Fruit fly (Drosophila melanogaster) whole organism, wandering third instar larva: ENCODE data around the gene IleRS-m.

Source experiments
- Abd-B ChIP-seq: fragments of >200 bp; optimal IDR thresholded peaks from 2 replicates; lab custom pipeline; 2017; ENCODE audit warnings: missing biosample characterization, missing genetic modification characterization
- CG32264 ChIP-seq: fragments of 200-800 bp; sonication (Bioruptor generic); optimal IDR thresholded peaks from 2 replicates; lab custom pipeline; 2016; ENCODE audit warnings: missing biosample characterization, missing genetic modification characterization
- CG9705 ChIP-seq: fragments of 200-800 bp; sonication (Bioruptor generic); optimal IDR thresholded peaks from 2 replicates; lab custom pipeline; 2018; ENCODE audit warnings: missing biosample characterization, mild to moderate bottlenecking, missing genetic modification characterization
- CrebA ChIP-seq: fragments of 200-800 bp; sonication (Bioruptor generic); optimal IDR thresholded peaks from 2 replicates; lab custom pipeline; 2016; ENCODE audit warnings: missing biosample characterization, mild to moderate bottlenecking, missing genetic modification characterization, borderline replicate concordance
- Dfd ChIP-seq: fragments of >200 bp; optimal IDR thresholded peaks from 2 replicates; lab custom pipeline; 2017; ENCODE audit warnings: missing biosample characterization, missing genetic modification characterization
- Dif ChIP-seq: fragments of 200-275, 200-300 bp; sonication (Bioruptor generic); optimal IDR thresholded peaks from 2 replicates; lab custom pipeline; 2018; ENCODE audit warnings: missing biosample characterization, missing genetic modification characterization; ENCODE audit not compliant: partially characterized antibody
- GATAd ChIP-seq: sonication (Bioruptor generic); optimal IDR thresholded peaks from 2 replicates; lab custom pipeline; 2016; ENCODE audit warnings: missing biosample characterization, missing genetic modification characterization
- HLH106 ChIP-seq: fragments of 200-800 bp; optimal IDR thresholded peaks from 3 replicates; lab custom pipeline; 2019; ENCODE audit warnings: missing biosample characterization, mild to moderate bottlenecking, missing genetic modification characterization, moderate library complexity
- Hnf4 ChIP-seq: fragments of 200-800 bp; sonication (Bioruptor generic); optimal IDR thresholded peaks from 2 replicates; lab custom pipeline; 2016; ENCODE audit warnings: missing biosample characterization, mild to moderate bottlenecking, missing genetic modification characterization
- Hr78 ChIP-seq: fragments of >200 bp; optimal IDR thresholded peaks from 2 replicates; lab custom pipeline; 2017; ENCODE audit warnings: missing biosample characterization, missing genetic modification characterization
- Hr83 ChIP-seq: fragments of 200-300 bp; sonication (Bioruptor generic); optimal IDR thresholded peaks from 2 replicates; lab custom pipeline; 2016; ENCODE audit warnings: missing biosample characterization, mild to moderate bottlenecking, missing genetic modification characterization, moderate library complexity; ENCODE audit not compliant: poor library complexity, severe bottlenecking
- Jra ChIP-seq: sonication (Bioruptor generic); optimal IDR thresholded peaks from 2 replicates; lab custom pipeline; 2016; ENCODE audit warnings: missing biosample characterization, missing genetic modification characterization
- Mio ChIP-seq: sonication (Bioruptor generic); optimal IDR thresholded peaks from 2 replicates; lab custom pipeline; 2016; ENCODE audit warnings: missing biosample characterization, missing genetic modification characterization
- Myc ChIP-seq: fragments of >200 bp; optimal IDR thresholded peaks from 2 replicates; lab custom pipeline; 2017
- N ChIP-seq: fragments of >200 bp; optimal IDR thresholded peaks from 2 replicates; lab custom pipeline; 2018; ENCODE audit warnings: missing biosample characterization, missing external identifiers, missing genetic modification characterization
- OdsH ChIP-seq: fragments of 200-800 bp; sonication (Bioruptor generic); optimal IDR thresholded peaks from 2 replicates; lab custom pipeline; 2016; ENCODE audit warnings: missing biosample characterization, mild to moderate bottlenecking, missing genetic modification characterization
- Rel ChIP-seq, 2 experiments: fragments of 200-800 bp; sonication (Bioruptor generic) in 1 of 2; optimal IDR thresholded peaks; 2 replicates in 1 of 2; 3 replicates in 1 of 2; lab custom pipeline; 2016 to 2019; ENCODE audit warnings: mild to moderate bottlenecking in 2 of 2, missing biosample characterization in 2 of 2, missing genetic modification characterization in 2 of 2, moderate library complexity in 1 of 2
- Sp1 ChIP-seq: fragments of 200-800 bp; sonication (Bioruptor generic); optimal IDR thresholded peaks from 3 replicates; lab custom pipeline; 2019; ENCODE audit warnings: missing biosample characterization, mild to moderate bottlenecking, missing genetic modification characterization, moderate library complexity
- Vsx2 ChIP-seq: fragments of 200-300, 225-300 bp; sonication (Bioruptor generic); optimal IDR thresholded peaks from 2 replicates; lab custom pipeline; 2018; ENCODE audit warnings: missing biosample characterization, missing genetic modification characterization; ENCODE audit not compliant: partially characterized antibody
- br ChIP-seq: fragments of 200-800 bp; sonication (Bioruptor generic); optimal IDR thresholded peaks from 2 replicates; lab custom pipeline; 2016; ENCODE audit warnings: missing biosample characterization, missing genetic modification characterization
- brk ChIP-seq: fragments of 200-800 bp; sonication (Bioruptor generic); optimal IDR thresholded peaks from 2 replicates; lab custom pipeline; 2016; ENCODE audit warnings: missing biosample characterization, mild to moderate bottlenecking, missing genetic modification characterization
- dl ChIP-seq, 2 experiments: fragments of 175-275, 200-275 bp in 1 of 2; fragments of 200-275 bp in 1 of 2; sonication (Bioruptor generic); optimal IDR thresholded peaks; lab custom pipeline; 2018; ENCODE audit warnings: mild to moderate bottlenecking in 2 of 2, missing biosample characterization in 2 of 2, missing genetic modification characterization in 2 of 2, moderate library complexity in 2 of 2; ENCODE audit not compliant: partially characterized antibody in 2 of 2, insufficient read depth in 1 of 2
- dmrt93B ChIP-seq: fragments of 200-800 bp; sonication (Bioruptor generic); optimal IDR thresholded peaks from 2 replicates; lab custom pipeline; 2018; ENCODE audit warnings: missing biosample characterization, mild to moderate bottlenecking, missing genetic modification characterization
- dsf ChIP-seq: sonication (Bioruptor generic); optimal IDR thresholded peaks from 2 replicates; lab custom pipeline; 2016; ENCODE audit warnings: missing biosample characterization, missing genetic modification characterization, borderline replicate concordance
- ey ChIP-seq: fragments of 200-800 bp; sonication (Bioruptor generic); optimal IDR thresholded peaks from 2 replicates; lab custom pipeline; 2016; ENCODE audit warnings: missing biosample characterization, missing genetic modification characterization
- foxo ChIP-seq, 2 experiments: fragments of 200-800 bp; sonication (Bioruptor generic); optimal IDR thresholded peaks; 2 replicates in 1 of 2; 3 replicates in 1 of 2; lab custom pipeline; 2016 to 2017; ENCODE audit warnings: missing biosample characterization in 2 of 2, missing genetic modification characterization in 2 of 2
- fru ChIP-seq: fragments of 200-800 bp; sonication (Bioruptor generic); optimal IDR thresholded peaks from 3 replicates; lab custom pipeline; 2016; ENCODE audit warnings: missing biosample characterization, mild to moderate bottlenecking, missing genetic modification characterization
- h ChIP-seq: fragments of 200-800 bp; sonication (Bioruptor generic); optimal IDR thresholded peaks from 3 replicates; lab custom pipeline; 2016; ENCODE audit warnings: missing biosample characterization, mild to moderate bottlenecking, missing genetic modification characterization
- jim ChIP-seq: fragments of 175-275, 200-325 bp; sonication (Bioruptor generic); optimal IDR thresholded peaks from 2 replicates; lab custom pipeline; 2016; ENCODE audit warnings: missing biosample characterization, mild to moderate bottlenecking, missing genetic modification characterization
- lola ChIP-seq: fragments of >200 bp; optimal IDR thresholded peaks from 2 replicates; lab custom pipeline; 2017; ENCODE audit warnings: missing biosample characterization, missing genetic modification characterization
- pan ChIP-seq: fragments of >200 bp; optimal IDR thresholded peaks from 2 replicates; lab custom pipeline; 2017
- psq ChIP-seq: fragments of 200-800 bp; sonication (Bioruptor generic); optimal IDR thresholded peaks from 3 replicates; lab custom pipeline; 2017; ENCODE audit warnings: missing biosample characterization, mild to moderate bottlenecking, missing genetic modification characterization, moderate library complexity
- rgr ChIP-seq: fragments of 200-800 bp; sonication (Bioruptor generic); optimal IDR thresholded peaks from 3 replicates; lab custom pipeline; 2016; ENCODE audit warnings: missing biosample characterization, mild to moderate bottlenecking, missing genetic modification characterization
- sage ChIP-seq: fragments of 200-800 bp; sonication (Bioruptor generic); optimal IDR thresholded peaks from 2 replicates; lab custom pipeline; 2016; ENCODE audit warnings: missing biosample characterization, mild to moderate bottlenecking, missing genetic modification characterization
- sv ChIP-seq: fragments of 200-800 bp; sonication (Bioruptor generic); optimal IDR thresholded peaks from 3 replicates; lab custom pipeline; 2016; ENCODE audit warnings: missing biosample characterization, missing genetic modification characterization
- tai ChIP-seq: sonication (Bioruptor generic); optimal IDR thresholded peaks from 2 replicates; lab custom pipeline; 2016; ENCODE audit warnings: missing biosample characterization, missing genetic modification characterization
- usp ChIP-seq: fragments of >200 bp; optimal IDR thresholded peaks from 2 replicates; lab custom pipeline; 2017; ENCODE audit warnings: missing biosample characterization, missing genetic modification characterization
- woc ChIP-seq: sonication (Bioruptor generic); optimal IDR thresholded peaks from 2 replicates; lab custom pipeline; 2016; ENCODE audit warnings: missing biosample characterization, mild to moderate bottlenecking, missing genetic modification characterization

Gene IleRS-m

dm6 chr3L:16113003-16113606 lies 13.0 kb downstream of the IleRS-m start, which contains the start of gene Taf4:
TSS of gene Taf4 (plus strand) at chr3L:16113212.
- TF ChIP-seq Rel (GFP tag; optimal IDR thresholded peaks at IDR 0.05; lab: Kevin White, UChicago) (no peak), Rel (tag; optimal IDR thresholded peaks at IDR 0.05; lab: Kevin White, UChicago) (no peak), lola (GFP tag; lab: Kevin White, UChicago) (no peak), usp (GFP tag; lab: Kevin White, UChicago) (no peak)

dm6 chr3L:16113607-16114337 lies 13.7 kb downstream of the IleRS-m start:
- TF ChIP-seq Sp1 (peak; percentile 84), dmrt93B (GFP tag; lab: Kevin White, UChicago) (no peak), dl (GFP tag; optimal IDR thresholded peaks at IDR 0.05; lab: Kevin White, UChicago; ENCODE audit: insufficient read depth in 1 of 2, partially characterized antibody in 2 of 2) (no peak), CrebA (GFP tag; lab: Kevin White, UChicago) (no peak), pan (no peak), jim (GFP tag; lab: Kevin White, UChicago) (no peak), foxo (GFP tag; optimal IDR thresholded peaks at IDR 0.05; lab: Kevin White, UChicago) (peak; percentile 50 to 93), CG9705 (GFP tag; lab: Kevin White, UChicago) (peak; percentile 80), h (GFP tag; lab: Kevin White, UChicago) (peak; percentile 96), Vsx2 (GFP tag; lab: Kevin White, UChicago) (no peak), lola (GFP tag; lab: Kevin White, UChicago) (no peak), psq (GFP tag; lab: Kevin White, UChicago) (peak; percentile 96), Hr78 (GFP tag; lab: Kevin White, UChicago) (no peak), HLH106 (tag; lab: Kevin White, UChicago) (peak; percentile 84), Hr83 (GFP tag; lab: Kevin White, UChicago) (peak; percentile 73), Abd-B (GFP tag; lab: Kevin White, UChicago) (no peak), OdsH (GFP tag; lab: Kevin White, UChicago) (peak; percentile 92), Dfd (no peak), ey (peak; percentile 92), brk (GFP tag; lab: Kevin White, UChicago) (no peak), rgr (GFP tag; lab: Kevin White, UChicago) (peak; percentile 92), br (GFP tag; lab: Kevin White, UChicago) (peak; percentile 90), GATAd (GFP tag; lab: Kevin White, UChicago) (peak; percentile 39), woc (peak; percentile 94), Dif (GFP tag; lab: Kevin White, UChicago) (no peak), Rel (GFP tag; optimal IDR thresholded peaks at IDR 0.05; lab: Kevin White, UChicago) (no peak), Rel (tag; optimal IDR thresholded peaks at IDR 0.05; lab: Kevin White, UChicago) (peak; percentile 44), sage (GFP tag; lab: Kevin White, UChicago) (peak; percentile 74), Hnf4 (peak; percentile 86), fru (peak; percentile 93), Mio (GFP tag; lab: Kevin White, UChicago) (peak; percentile 61), CG32264 (GFP tag; lab: Kevin White, UChicago) (peak; percentile 77), dsf (GFP tag; lab: Kevin White, UChicago) (peak; percentile 84), sv (GFP tag; lab: Kevin White, UChicago) (peak; percentile 88), Jra (GFP tag; lab: Kevin White, UChicago) (peak; percentile 82), Myc (lab: Kevin White, UChicago) (no peak), tai (GFP tag; lab: Kevin White, UChicago) (no peak), N (GFP tag; lab: Kevin White, UChicago) (no peak), usp (GFP tag; lab: Kevin White, UChicago) (no peak)
